Fruit fly (Drosophila melanogaster) Kc167 (cell line): ENCODE data around the gene Phf7.

Source experiments
- Sin3A ChIP-seq: fragments of >200 bp; optimal IDR thresholded peaks from 2 replicates; lab custom pipeline; 2018; ENCODE audit warnings: missing external identifiers
- h ChIP-seq: fragments of >200 bp; optimal IDR thresholded peaks from 3 replicates; lab custom pipeline; 2018; ENCODE audit warnings: missing external identifiers
- insv ChIP-seq: fragments of >200 bp; optimal IDR thresholded peaks from 3 replicates; lab custom pipeline; 2018; ENCODE audit warnings: missing external identifiers
- psq ChIP-seq: fragments of >200 bp; optimal IDR thresholded peaks from 2 replicates; lab custom pipeline; 2017; ENCODE audit warnings: missing external identifiers

dm6 chrX:20159679-20160140, 5.9 kb downstream of the Phf7 start, which contains the start of gene Rab35:
- TF ChIP-seq insv (lab: Kevin White, UChicago) = no peak
- no peak for TF ChIP-seq h (lab: Kevin White, UChicago)
- no peak for TF ChIP-seq Sin3A
- TF ChIP-seq psq (lab: Kevin White, UChicago) = no peak
